Fruit fly (Drosophila melanogaster): ENCODE data around the gene Dhod.

DNA sequence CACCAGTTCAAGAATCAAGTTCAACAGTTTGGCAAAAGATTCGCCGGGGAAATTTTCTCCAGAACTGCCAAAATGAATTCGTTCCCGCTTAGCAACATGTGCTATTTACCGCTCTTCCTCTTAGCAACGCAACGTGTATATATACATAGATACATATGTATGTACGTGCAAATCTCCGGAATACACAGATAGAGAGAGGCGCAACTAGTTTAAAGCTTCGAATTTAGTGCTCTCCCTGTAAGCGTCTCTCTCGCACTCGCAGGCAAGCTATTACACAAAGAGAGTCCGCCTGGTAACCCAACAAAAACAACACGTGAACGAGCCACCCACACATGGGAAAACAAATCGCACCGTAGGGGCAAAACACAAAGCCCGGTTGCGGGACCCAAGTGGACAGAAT, 6.0 kb upstream of the Dhod start:
- TF ChIP-seq CG8478 (optimal IDR thresholded peaks at IDR 0.05) (no peak), CTCF (optimal IDR thresholded peaks at IDR 0.05) (no peak)
